Worm (Caenorhabditis elegans) whole organism, L3 larva: Measurements from ENCODE around the gene ZC477.4.

Experiments used
- aly-2 ChIP-seq: fragments of 150-350 bp; optimal IDR thresholded peaks from 2 replicates; lab custom pipeline; 2014; ENCODE audit warnings: missing biosample characterization, missing genetic modification characterization
- ama-1 ChIP-seq: fragments of 150-350 bp; optimal IDR thresholded peaks from 2 replicates; lab custom pipeline; 2018
- egl-27 ChIP-seq: sonication (generic microtip); optimal IDR thresholded peaks from 4 replicates; lab custom pipeline; 2017; ENCODE audit warnings: missing biosample characterization, missing genetic modification reagents, missing genetic modification characterization
- lin-15B ChIP-seq: fragments of 150-350 bp; optimal IDR thresholded peaks from 2 replicates; lab custom pipeline; 2014; ENCODE audit warnings: missing biosample characterization, missing genetic modification characterization
- lin-39 ChIP-seq: fragments of 150-350 bp; optimal IDR thresholded peaks from 2 replicates; lab custom pipeline; 2018; ENCODE audit warnings: missing biosample characterization, missing genetic modification reagents, missing genetic modification characterization
- nhr-11 ChIP-seq: fragments of 150-350 bp; optimal IDR thresholded peaks from 2 replicates; lab custom pipeline; 2014; ENCODE audit warnings: missing biosample characterization, missing genetic modification characterization
- nhr-23 ChIP-seq: fragments of 150-350 bp; optimal IDR thresholded peaks from 2 replicates; lab custom pipeline; 2014; ENCODE audit warnings: missing biosample characterization, missing genetic modification reagents, missing genetic modification characterization
- nhr-237 ChIP-seq: fragments of 150-350 bp; optimal IDR thresholded peaks from 2 replicates; lab custom pipeline; 2014; ENCODE audit warnings: missing biosample characterization, missing genetic modification characterization
- nhr-28 ChIP-seq: fragments of 150-350 bp; optimal IDR thresholded peaks from 2 replicates; lab custom pipeline; 2014; ENCODE audit warnings: missing biosample characterization, missing genetic modification characterization
- nhr-43 ChIP-seq: sonication (generic microtip); optimal IDR thresholded peaks from 2 replicates; lab custom pipeline; 2016; ENCODE audit warnings: mild to moderate bottlenecking, missing genetic modification characterization, missing compliant biosample characterization; ENCODE audit not compliant: poor library complexity, severe bottlenecking
- snpc-4 ChIP-seq: fragments of 150-350 bp; optimal IDR thresholded peaks from 2 replicates; lab custom pipeline; 2014; ENCODE audit warnings: missing biosample characterization, missing genetic modification characterization
- unc-39 ChIP-seq: sonication (generic microtip); optimal IDR thresholded peaks from 4 replicates; lab custom pipeline; 2017; ENCODE audit warnings: missing biosample characterization, missing genetic modification characterization

- TF ChIP-seq ama-1 (lab: Kevin White, UChicago) (no peak), lin-15B (tag; lab: Kevin White, UChicago) (no peak), nhr-11 (no peak), egl-27 (tag; lab: Kevin White, UChicago) (no peak), unc-39 (tag; lab: Kevin White, UChicago) (no peak), nhr-43 (tag; lab: Kevin White, UChicago) (no peak), nhr-237 (tag; lab: Kevin White, UChicago) (no peak), lin-39 (tag; lab: Kevin White, UChicago) (no peak), snpc-4 (tag; lab: Kevin White, UChicago) (no peak), nhr-28 (tag; lab: Kevin White, UChicago) (no peak), nhr-23 (tag; lab: Kevin White, UChicago) (no peak), aly-2 (tag; lab: Kevin White, UChicago) (no peak)
Observed at ce11 chrIV:7097450-7097849, 1.1 kb downstream of the ZC477.4 start.
